Fruit fly (Drosophila melanogaster): Measurements from ENCODE around the gene Mvb12.

- TF ChIP-seq CG12605 (GFP tag; IDR thresholded peaks at IDR 0.05): no peak
- TF ChIP-seq CG34367 (tag; optimal IDR thresholded peaks at IDR 0.05): no peak
- TF ChIP-seq Ets98B (GFP tag; IDR thresholded peaks at IDR 0.05): no peak
Observed at dm6 chrX:18118519-18118918, 17.4 kb upstream of the Mvb12 start.

Data from whole organism, pupa.